Fruit fly (Drosophila melanogaster): ENCODE data around the gene CG11076.

CG11076 gene

dm6 chr4:982791-983407 is 48.7 kb downstream of the CG11076 start (continued):
- TF ChIP-seq CG2120 (GFP tag; optimal IDR thresholded peaks at IDR 0.05) (peak; percentile 62), zfh2 (GFP tag; optimal IDR thresholded peaks at IDR 0.05) (no peak), CG3838 (GFP tag; optimal IDR thresholded peaks at IDR 0.05) (peak; percentile 20), CG1603 (tag; optimal IDR thresholded peaks at IDR 0.05) (peak; percentile 77), pzg (GFP tag; optimal IDR thresholded peaks at IDR 0.05) (no peak), fd3F (GFP tag; optimal IDR thresholded peaks at IDR 0.05) (peak; percentile 38), MESR4 (GFP tag; optimal IDR thresholded peaks at IDR 0.05) (no peak), Stat92E (GFP tag; optimal IDR thresholded peaks at IDR 0.05) (no peak), Poxn (GFP tag; IDR thresholded peaks at IDR 0.05) (no peak), CTCF (GFP tag; optimal IDR thresholded peaks at IDR 0.05) (peak; percentile 36), PHDP (tag; optimal IDR thresholded peaks at IDR 0.05) (peak; percentile 77), CG4617 (GFP tag; optimal IDR thresholded peaks at IDR 0.05; ENCODE audit: borderline replicate concordance) (peak; percentile 31), CG14050 (GFP tag; IDR thresholded peaks at IDR 0.05) (peak; percentile 54; the same call in 2 of the 3 replicates), Hand (GFP tag; optimal IDR thresholded peaks at IDR 0.05) (peak; percentile 61), dan (GFP tag; IDR thresholded peaks at IDR 0.05) (no peak), pan (optimal IDR thresholded peaks at IDR 0.05) (no peak), pan (GFP tag; optimal IDR thresholded peaks at IDR 0.05 in 1 of 2, IDR thresholded peaks at IDR 0.05 in 1 of 2) (no peak), Aef1 (GFP tag; IDR thresholded peaks at IDR 0.05) (no peak; the same call in 2 of the 3 replicates), sima (GFP tag; optimal IDR thresholded peaks at IDR 0.05) (peak; percentile 5), wdn (GFP tag; IDR thresholded peaks at IDR 0.05) (no peak), CG3995 (GFP tag; optimal IDR thresholded peaks at IDR 0.05) (no peak), scrt (GFP tag; optimal IDR thresholded peaks at IDR 0.05) (peak; percentile 53), CG11696 (GFP tag; IDR thresholded peaks at IDR 0.05) (peak; percentile 26; the same call in 1 of the 2 replicates), CG16813 (GFP tag; IDR thresholded peaks at IDR 0.05; ENCODE audit: partially characterized antibody) (no peak), CG8359 (GFP tag; optimal IDR thresholded peaks at IDR 0.05; ENCODE audit: borderline replicate concordance) (peak; percentile 22), kay (GFP tag; optimal IDR thresholded peaks at IDR 0.05) (peak; percentile 52), Hey (tag; optimal IDR thresholded peaks at IDR 0.05) (peak; percentile 100), CG10209 (GFP tag; optimal IDR thresholded peaks at IDR 0.05) (peak; percentile 73), mld (GFP tag; IDR thresholded peaks at IDR 0.05; ENCODE audit: partially characterized antibody) (no peak), CG4820 (GFP tag; optimal IDR thresholded peaks at IDR 0.05) (peak; percentile 73), CG33557 (GFP tag; optimal IDR thresholded peaks at IDR 0.05) (peak; percentile 30), CG10979 (tag; optimal IDR thresholded peaks at IDR 0.05) (peak; percentile 85), kni (GFP tag; optimal IDR thresholded peaks at IDR 0.05) (peak; percentile 5), Taf1 (GFP tag; IDR thresholded peaks at IDR 0.05) (no peak), Optix (GFP tag; IDR thresholded peaks at IDR 0.05) (no peak; the same call in 2 of the 3 replicates), Mes4 (GFP tag; optimal IDR thresholded peaks at IDR 0.05) (peak; percentile 65), YL-1 (GFP tag; optimal IDR thresholded peaks at IDR 0.05) (no peak), vnd (GFP tag; IDR thresholded peaks at IDR 0.05; ENCODE audit: partially characterized antibody) (no peak), lmd (GFP tag; IDR thresholded peaks at IDR 0.05) (no peak), CG9876 (GFP tag; optimal IDR thresholded peaks at IDR 0.05) (peak; percentile 7), CG13287 (GFP tag; IDR thresholded peaks at IDR 0.05; ENCODE audit: partially characterized antibody) (no peak), Lim3 (GFP tag; IDR thresholded peaks at IDR 0.05) (no peak), grn (GFP tag; optimal IDR thresholded peaks at IDR 0.05) (no peak), CG7963 (GFP tag; IDR thresholded peaks at IDR 0.05; ENCODE audit: partially characterized antibody) (no peak), disco-r (GFP tag; optimal IDR thresholded peaks at IDR 0.05) (peak; percentile 57), ranshi (GFP tag; IDR thresholded peaks at IDR 0.05) (no peak; the same call in 1 of the 2 replicates), jing (GFP tag; optimal IDR thresholded peaks at IDR 0.05) (peak; percentile 21), CG6272 (GFP tag; IDR thresholded peaks at IDR 0.05) (no peak; the same call in 1 of the 2 replicates), CG17829 (tag; optimal IDR thresholded peaks at IDR 0.05) (peak; percentile 77), fu2 (GFP tag; optimal IDR thresholded peaks at IDR 0.05) (peak; percentile 37)

All from whole organism, embryonic.